Worm (Caenorhabditis elegans) whole organism, early embryonic: Measurements from ENCODE around the gene cyn-3.

Source experiments
- B0310.2 ChIP-seq: sonication (generic microtip); optimal IDR thresholded peaks from 2 replicates; lab custom pipeline; 2016; ENCODE audit warnings: mild to moderate bottlenecking, missing genetic modification characterization, missing compliant biosample characterization
- F13C5.2 ChIP-seq: sonication (generic microtip); optimal IDR thresholded peaks from 2 replicates; lab custom pipeline; 2017; ENCODE audit warnings: mild to moderate bottlenecking, missing genetic modification characterization, inconsistent platforms, missing compliant biosample characterization
- aly-1 ChIP-seq: sonication (generic microtip); optimal IDR thresholded peaks from 2 replicates; lab custom pipeline; 2016; ENCODE audit warnings: missing genetic modification characterization, missing compliant biosample characterization
- ama-1 ChIP-seq: fragments of 150-350 bp; optimal IDR thresholded peaks from 2 replicates; lab custom pipeline; 2014
- ceh-13 ChIP-seq: fragments of 200-800 bp; sonication (Bioruptor generic); optimal IDR thresholded peaks from 2 replicates; lab custom pipeline; 2018; ENCODE audit warnings: mild to moderate bottlenecking, missing genetic modification characterization, missing compliant biosample characterization
- ceh-36 ChIP-seq: sonication (generic microtip); optimal IDR thresholded peaks from 2 replicates; lab custom pipeline; 2016; ENCODE audit warnings: missing genetic modification characterization, inconsistent platforms, missing compliant biosample characterization
- ets-7 ChIP-seq: sonication (generic microtip); optimal IDR thresholded peaks from 2 replicates; lab custom pipeline; 2016; ENCODE audit warnings: missing genotype, missing genetic modification characterization, missing compliant biosample characterization
- flt-1 ChIP-seq: fragments of 200-800 bp; sonication (Bioruptor generic); IDR thresholded peaks from 2 replicates; pipeline ENCODE4 v1.3.6; 2022; ENCODE audit warnings: missing genetic modification characterization, missing compliant biosample characterization
- hmbx-1 ChIP-seq: sonication (generic microtip); optimal IDR thresholded peaks from 2 replicates; lab custom pipeline; 2016; ENCODE audit warnings: mild to moderate bottlenecking, missing genetic modification characterization, missing compliant biosample characterization
- hmg-4 ChIP-seq: fragments of 200-800 bp; sonication (Bioruptor generic); optimal IDR thresholded peaks from 2 replicates; lab custom pipeline; 2018; ENCODE audit warnings: mild to moderate bottlenecking, missing genetic modification characterization, missing compliant biosample characterization
- hnd-1 ChIP-seq: sonication (generic microtip); optimal IDR thresholded peaks from 2 replicates; lab custom pipeline; 2016; ENCODE audit warnings: missing genetic modification characterization, missing compliant biosample characterization
- pes-1 ChIP-seq: fragments of 200-800 bp; sonication (Bioruptor generic); IDR thresholded peaks from 2 replicates; pipeline ENCODE4 v1.3.6; 2022; ENCODE audit warnings: missing genetic modification reagents, missing genetic modification characterization, missing compliant biosample characterization
- scrt-1 ChIP-seq: fragments of 200-800 bp; sonication (Bioruptor generic); IDR thresholded peaks from 2 replicates; pipeline ENCODE4 v1.3.6; 2022; ENCODE audit warnings: missing genetic modification characterization, missing compliant biosample characterization
- sea-1 ChIP-seq: fragments of 200-800 bp; sonication (Bioruptor generic); conservative IDR thresholded peaks from 2 replicates; pipeline ENCODE4 v1.3.6; 2022; ENCODE audit warnings: missing genetic modification characterization, missing compliant biosample characterization
- tbx-11 ChIP-seq: fragments of 200-800 bp; sonication (Bioruptor generic); IDR thresholded peaks from 2 replicates; pipeline ENCODE4 v1.3.6; 2022; ENCODE audit warnings: missing genetic modification characterization, missing compliant biosample characterization
- tbx-37 ChIP-seq: fragments of 200-800 bp; sonication (Bioruptor generic); conservative IDR thresholded peaks from 2 replicates; pipeline ENCODE4 v1.3.6; 2022; ENCODE audit warnings: missing genetic modification reagents, missing genetic modification characterization, missing compliant biosample characterization
- tra-4 ChIP-seq: sonication (generic microtip); optimal IDR thresholded peaks from 2 replicates; lab custom pipeline; 2017; ENCODE audit warnings: missing genetic modification characterization, missing compliant biosample characterization

The cyn-3 gene

ce11 chrV:15150661-15151060 lies 39.1 kb upstream of the cyn-3 start, which contains the start of gene T09F5.2:
Gene T09F5.2, plus strand, starts transcription at chrV:15150961.
- no peak for TF ChIP-seq aly-1 (tag; lab: Kevin White, UChicago)
- TF ChIP-seq F13C5.2 (tag; lab: Kevin White, UChicago) = no peak
- TF ChIP-seq ceh-13 (GFP tag; lab: Kevin White, UChicago) = no peak
- TF ChIP-seq ama-1 (lab: Kevin White, UChicago) = no peak
- TF ChIP-seq B0310.2 = no peak
- no peak for TF ChIP-seq flt-1 (GFP tag; lab: Robert Waterston, UW)
- no peak for TF ChIP-seq tra-4
- TF ChIP-seq ets-7 (tag; lab: Kevin White, UChicago) = no peak
- TF ChIP-seq sea-1 (GFP tag; lab: Robert Waterston, UW) = no peak
- no peak for TF ChIP-seq pes-1 (GFP tag; lab: Robert Waterston, UW)
- no peak for TF ChIP-seq scrt-1 (GFP tag; lab: Robert Waterston, UW)
- TF ChIP-seq tbx-37 = no peak
- TF ChIP-seq tbx-11 = no peak
- TF ChIP-seq hnd-1 (tag; lab: Kevin White, UChicago) = no peak
- no peak for TF ChIP-seq ceh-36
- TF ChIP-seq hmg-4 (GFP tag; lab: Kevin White, UChicago) = no peak
- no peak for TF ChIP-seq hmbx-1 (tag; lab: Kevin White, UChicago)

ce11 chrV:15152010-15152409 lies 37.7 kb upstream of the cyn-3 start:
- TF ChIP-seq hnd-1 (tag; lab: Kevin White, UChicago) (no peak), scrt-1 (GFP tag; lab: Robert Waterston, UW) (no peak), ama-1 (lab: Kevin White, UChicago) (no peak), B0310.2 (no peak), hmg-4 (GFP tag; lab: Kevin White, UChicago) (no peak)

ce11 chrV:15153277-15153676 lies 36.5 kb upstream of the cyn-3 start, which contains the start of gene srh-55:
Gene srh-55, plus strand, starts transcription at chrV:15153577.
- TF ChIP-seq pes-1 (GFP tag; lab: Robert Waterston, UW) (no peak), flt-1 (GFP tag; lab: Robert Waterston, UW) (no peak), hmg-4 (GFP tag; lab: Kevin White, UChicago) (no peak), ets-7 (tag; lab: Kevin White, UChicago) (no peak), scrt-1 (GFP tag; lab: Robert Waterston, UW) (no peak), tra-4 (no peak), B0310.2 (no peak), tbx-37 (no peak), ceh-13 (GFP tag; lab: Kevin White, UChicago) (no peak), hmbx-1 (tag; lab: Kevin White, UChicago) (no peak), tbx-11 (no peak), ama-1 (lab: Kevin White, UChicago) (no peak), ceh-36 (no peak), sea-1 (GFP tag; lab: Robert Waterston, UW) (no peak), aly-1 (tag; lab: Kevin White, UChicago) (no peak), F13C5.2 (tag; lab: Kevin White, UChicago) (no peak), hnd-1 (tag; lab: Kevin White, UChicago) (no peak)

- TF ChIP-seq ets-7 (tag; lab: Kevin White, UChicago) (no peak), tbx-37 (no peak), hmg-4 (GFP tag; lab: Kevin White, UChicago) (no peak), ceh-13 (GFP tag; lab: Kevin White, UChicago) (no peak), scrt-1 (GFP tag; lab: Robert Waterston, UW) (no peak), tra-4 (no peak), ceh-36 (no peak), sea-1 (GFP tag; lab: Robert Waterston, UW) (no peak), ama-1 (lab: Kevin White, UChicago) (no peak), pes-1 (GFP tag; lab: Robert Waterston, UW) (no peak), hnd-1 (tag; lab: Kevin White, UChicago) (no peak), B0310.2 (no peak)
These were observed 33.2 kb upstream of the cyn-3 start for ce11 chrV:15156504-15156903.

- TF ChIP-seq scrt-1 (GFP tag; lab: Robert Waterston, UW) (no peak), tbx-37 (no peak), tra-4 (no peak), aly-1 (tag; lab: Kevin White, UChicago) (no peak), ceh-13 (GFP tag; lab: Kevin White, UChicago) (no peak), sea-1 (GFP tag; lab: Robert Waterston, UW) (no peak), ceh-36 (no peak), hnd-1 (tag; lab: Kevin White, UChicago) (no peak), flt-1 (GFP tag; lab: Robert Waterston, UW) (no peak), hmg-4 (GFP tag; lab: Kevin White, UChicago) (no peak), tbx-11 (no peak), ets-7 (tag; lab: Kevin White, UChicago) (no peak), F13C5.2 (tag; lab: Kevin White, UChicago) (no peak), B0310.2 (no peak)
These were observed 31.0 kb upstream of the cyn-3 start, which contains the start of gene str-45 for ce11 chrV:15158691-15159090. Gene str-45, plus strand, starts transcription at chrV:15158991.

- TF ChIP-seq F13C5.2 (tag; lab: Kevin White, UChicago) (no peak), hmg-4 (GFP tag; lab: Kevin White, UChicago) (no peak), pes-1 (GFP tag; lab: Robert Waterston, UW) (no peak), B0310.2 (no peak), hmbx-1 (tag; lab: Kevin White, UChicago) (no peak), ets-7 (tag; lab: Kevin White, UChicago) (no peak), scrt-1 (GFP tag; lab: Robert Waterston, UW) (no peak), sea-1 (GFP tag; lab: Robert Waterston, UW) (no peak), ama-1 (lab: Kevin White, UChicago) (no peak), aly-1 (tag; lab: Kevin White, UChicago) (no peak), hnd-1 (tag; lab: Kevin White, UChicago) (no peak), tbx-11 (no peak), flt-1 (GFP tag; lab: Robert Waterston, UW) (no peak), ceh-13 (GFP tag; lab: Kevin White, UChicago) (no peak), ceh-36 (no peak), tbx-37 (no peak), tra-4 (no peak)
These were observed 27.0 kb upstream of the cyn-3 start, which contains the start of gene srz-11 for ce11 chrV:15162697-15163096. Gene srz-11, plus strand, starts transcription at chrV:15163082.

ce11 chrV:15175459-15175858 lies 14.3 kb upstream of the cyn-3 start, which contains the start of gene clec-47:
Gene clec-47, plus strand, starts transcription at chrV:15175759.
- TF ChIP-seq ceh-13 (GFP tag; lab: Kevin White, UChicago) (no peak), aly-1 (tag; lab: Kevin White, UChicago) (no peak), ets-7 (tag; lab: Kevin White, UChicago) (no peak), B0310.2 (no peak), sea-1 (GFP tag; lab: Robert Waterston, UW) (no peak), tra-4 (no peak), ama-1 (lab: Kevin White, UChicago) (no peak), flt-1 (GFP tag; lab: Robert Waterston, UW) (no peak), ceh-36 (no peak), hmg-4 (GFP tag; lab: Kevin White, UChicago) (no peak), hmbx-1 (tag; lab: Kevin White, UChicago) (no peak)
